Worm (Caenorhabditis elegans): ENCODE data around the gene srx-63.

srx-63 gene

DNA sequence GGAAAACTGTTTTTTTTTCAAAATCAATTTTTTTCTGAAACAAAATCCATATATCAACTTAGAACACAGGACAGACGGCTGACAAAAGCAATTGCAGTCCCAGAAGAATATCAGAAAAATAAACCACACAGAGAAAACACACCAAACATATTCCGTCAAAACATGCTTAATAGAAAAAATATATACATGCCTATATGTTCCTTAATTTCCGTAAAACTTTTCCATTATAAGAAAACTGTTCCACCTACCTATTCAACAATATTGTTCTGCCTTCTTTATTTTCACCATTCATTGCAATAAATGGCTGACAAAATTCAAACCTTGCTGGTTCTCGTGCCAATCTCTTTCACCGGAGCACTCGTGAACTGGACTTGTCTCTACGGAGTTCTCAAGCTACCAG is at the start of gene srx-63:
TSS of gene srx-63 (plus strand) at position 301 of the 400 bp plus-strand sequence.
- TF ChIP-seq ceh-82 (tag; optimal IDR thresholded peaks at IDR 0.05) (no peak), lin-13 (GFP tag; optimal IDR thresholded peaks at IDR 0.05) (no peak), lin-11 (tag; optimal IDR thresholded peaks at IDR 0.05) (no peak), nhr-23 (tag; optimal IDR thresholded peaks at IDR 0.05) (no peak), blmp-1 (tag; optimal IDR thresholded peaks at IDR 0.05; ENCODE audit: insufficient read depth) (no peak), unc-62 (GFP tag; optimal IDR thresholded peaks at IDR 0.05) (no peak), snpc-4 (tag; optimal IDR thresholded peaks at IDR 0.05) (no peak), nhr-11 (tag; optimal IDR thresholded peaks at IDR 0.05) (no peak), lsy-2 (tag; optimal IDR thresholded peaks at IDR 0.05) (no peak), unc-55 (GFP tag; optimal IDR thresholded peaks at IDR 0.05) (no peak), zag-1 (tag; optimal IDR thresholded peaks at IDR 0.05) (no peak), ama-1 (optimal IDR thresholded peaks at IDR 0.05) (no peak), elt-1 (tag; optimal IDR thresholded peaks at IDR 0.05) (no peak), nhr-129 (tag; optimal IDR thresholded peaks at IDR 0.05) (no peak), sma-3 (GFP tag; optimal IDR thresholded peaks at IDR 0.05) (no peak), peb-1 (tag; optimal IDR thresholded peaks at IDR 0.05) (no peak), aly-2 (tag; optimal IDR thresholded peaks at IDR 0.05) (no peak), elt-3 (tag; optimal IDR thresholded peaks at IDR 0.05) (no peak)

DNA sequence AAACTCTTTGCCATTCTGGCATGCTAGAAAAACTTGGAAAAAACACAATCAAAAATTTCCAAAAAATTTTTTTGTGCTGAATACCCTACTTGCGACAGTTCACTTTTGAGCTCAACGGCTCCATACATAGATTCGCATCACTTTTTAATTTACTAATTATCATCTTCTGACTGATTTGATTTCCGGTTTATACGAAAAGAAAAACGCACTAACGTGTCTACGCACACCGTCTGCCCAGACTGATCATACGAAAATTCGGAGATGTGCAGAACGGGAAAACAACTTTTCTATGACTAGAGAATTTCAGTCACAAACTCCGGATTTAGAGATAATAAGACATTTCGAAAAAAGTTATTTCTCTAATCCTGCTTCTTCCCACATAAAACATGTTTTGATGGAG is 46.9 kb upstream of the srx-63 start:
- TF ChIP-seq unc-55 (GFP tag; optimal IDR thresholded peaks at IDR 0.05), result no peak
- TF ChIP-seq F13H6.1 (tag; optimal IDR thresholded peaks at IDR 0.05), result no peak

DNA sequence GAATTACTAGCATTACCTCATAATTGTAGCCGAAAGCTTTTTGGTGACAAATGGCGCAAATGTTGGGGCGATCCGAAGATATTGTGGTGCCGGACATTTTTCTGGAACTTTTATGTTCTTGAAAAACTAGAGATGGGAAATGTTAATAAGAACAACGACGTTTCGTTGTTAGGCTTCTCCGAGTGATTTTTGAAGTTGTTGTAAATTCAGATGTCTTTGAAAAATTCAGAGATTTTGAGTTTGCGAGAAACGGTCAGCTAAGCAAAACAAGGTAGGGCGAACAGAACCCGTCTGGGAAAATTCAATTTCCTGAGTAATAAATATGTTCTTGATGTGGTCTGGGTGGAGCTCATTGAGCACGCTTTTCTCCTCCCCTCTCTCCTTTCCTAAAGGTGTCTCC is 45.3 kb upstream of the srx-63 start, which contains the start of gene nhr-124:
TSS of gene nhr-124 (minus strand) at position 101 of the 400 bp plus-strand sequence.
- TF ChIP-seq aly-2 (tag; optimal IDR thresholded peaks at IDR 0.05), result no peak
- no peak for TF ChIP-seq lin-13 (GFP tag; optimal IDR thresholded peaks at IDR 0.05)
- no peak for TF ChIP-seq snpc-4 (tag; optimal IDR thresholded peaks at IDR 0.05)
- TF ChIP-seq gmeb-1 (tag; optimal IDR thresholded peaks at IDR 0.05), result no peak

DNA sequence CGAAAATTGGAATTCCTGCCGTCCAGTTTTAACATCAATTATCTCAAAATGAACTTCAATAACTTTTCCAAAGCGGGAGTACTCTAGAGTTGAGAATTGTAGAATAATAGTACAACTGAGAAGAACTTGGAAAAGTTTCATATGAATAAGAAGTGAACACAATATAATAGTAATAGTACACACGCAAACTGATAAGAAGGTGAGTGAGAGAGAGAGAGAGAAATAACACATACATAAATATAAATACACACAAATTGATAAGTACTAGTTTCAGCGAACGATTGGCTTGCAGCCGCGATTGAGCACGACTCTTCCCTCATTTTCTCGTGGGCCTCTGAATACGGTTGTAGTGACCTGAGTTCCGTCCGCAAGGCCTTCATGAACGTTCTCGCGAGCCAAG is 42.3 kb upstream of the srx-63 start, which contains the start of gene C17E7.13:
TSS of gene C17E7.13 (minus strand) at position 176 of the 400 bp plus-strand sequence.
- TF ChIP-seq lsy-2 (tag; optimal IDR thresholded peaks at IDR 0.05), result no peak
- TF ChIP-seq nhr-25 (tag; optimal IDR thresholded peaks at IDR 0.05), result no peak
- TF ChIP-seq ztf-11 (tag; optimal IDR thresholded peaks at IDR 0.05), result no peak
- TF ChIP-seq lin-13 (GFP tag; optimal IDR thresholded peaks at IDR 0.05), result no peak
- TF ChIP-seq ceh-16 (tag; optimal IDR thresholded peaks at IDR 0.05), result no peak
- no peak for TF ChIP-seq unc-39 (tag; optimal IDR thresholded peaks at IDR 0.05)
- TF ChIP-seq fos-1 (tag; optimal IDR thresholded peaks at IDR 0.05), result peak; percentile 59
- TF ChIP-seq ZK546.5 (tag; optimal IDR thresholded peaks at IDR 0.05), result no peak

DNA sequence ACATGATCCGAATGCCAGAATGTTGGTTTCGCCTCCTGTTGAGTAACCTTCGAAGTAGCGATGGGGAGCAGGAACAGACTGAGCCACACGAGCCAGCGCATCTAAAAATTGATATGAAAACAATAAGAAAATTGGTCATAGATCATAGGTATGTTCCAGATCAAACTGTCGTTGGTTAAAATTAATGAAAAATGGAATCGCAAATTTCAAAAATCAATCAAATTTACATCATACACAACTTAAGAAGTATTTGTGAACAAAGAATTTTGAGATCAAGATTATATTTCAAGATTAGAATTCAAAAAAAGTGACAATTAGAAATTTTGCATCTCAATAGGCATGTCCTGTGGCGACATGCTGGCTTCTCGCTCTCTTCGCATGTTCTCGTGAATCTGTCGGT is 40.7 kb upstream of the srx-63 start, which contains the start of gene C17E7.9:
TSS of gene C17E7.9 (minus strand) at position 101 of the 400 bp plus-strand sequence.
- TF ChIP-seq blmp-1 (tag; optimal IDR thresholded peaks at IDR 0.05; ENCODE audit: insufficient read depth) (no peak), nhr-23 (tag; optimal IDR thresholded peaks at IDR 0.05) (no peak), C34F6.9 (tag; optimal IDR thresholded peaks at IDR 0.05) (no peak)

DNA sequence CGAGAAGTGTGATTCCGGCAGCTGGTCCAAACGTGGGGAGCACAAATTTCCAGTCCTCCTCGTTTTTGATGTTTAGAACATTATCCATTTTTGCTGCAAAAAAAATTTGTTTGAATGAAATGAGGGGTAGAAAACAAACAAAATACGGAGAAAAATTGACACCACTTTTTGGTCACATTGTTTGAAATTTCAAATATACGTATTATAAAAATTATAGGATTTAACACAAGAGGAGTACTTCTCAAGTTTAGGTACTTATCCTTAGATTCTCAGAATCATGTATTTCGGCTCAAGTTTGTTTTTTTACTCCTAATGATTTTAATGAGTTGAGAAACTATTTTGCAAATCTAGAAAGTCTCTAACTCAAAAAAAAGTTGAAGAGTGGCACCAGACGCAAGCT is 39.5 kb upstream of the srx-63 start, which contains the start of gene C17E7.12:
TSS of gene C17E7.12 (minus strand) at position 101 of the 400 bp plus-strand sequence.
- TF ChIP-seq nhr-25 (tag; optimal IDR thresholded peaks at IDR 0.05), result no peak
- TF ChIP-seq blmp-1 (tag; optimal IDR thresholded peaks at IDR 0.05; ENCODE audit: insufficient read depth), result no peak
- no peak for TF ChIP-seq F13H6.1 (tag; optimal IDR thresholded peaks at IDR 0.05)
- no peak for TF ChIP-seq dmd-4 (tag; optimal IDR thresholded peaks at IDR 0.05)

DNA sequence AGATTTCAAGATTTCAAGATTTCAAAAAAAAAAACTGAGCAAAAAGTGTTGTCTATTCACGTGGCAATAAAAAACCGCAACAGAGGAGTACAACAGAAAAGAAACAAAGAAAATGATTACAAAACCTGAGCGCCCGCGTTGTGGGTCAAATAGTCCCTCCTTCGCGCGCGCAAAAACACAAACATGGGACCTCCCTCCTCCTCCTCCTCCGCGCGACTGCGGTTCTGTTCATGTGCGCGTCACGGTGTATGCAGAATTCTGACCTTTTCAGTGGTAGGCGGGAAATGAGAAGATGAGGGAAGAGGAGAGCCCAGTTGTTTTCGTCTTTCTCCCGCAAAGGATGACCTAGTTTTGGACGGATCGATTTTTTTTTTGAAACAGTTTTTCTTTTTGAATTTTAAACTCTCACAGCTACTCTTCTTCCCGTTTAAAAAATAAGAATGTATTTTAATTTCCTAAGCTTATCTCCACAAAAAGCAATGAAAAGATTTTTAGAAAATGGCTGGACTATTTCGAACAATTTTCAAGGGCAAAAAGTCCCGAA is 39.0 kb upstream of the srx-63 start, which contains the start of gene C17E7.4:
TSS of gene C17E7.4 (plus strand) at position 494 of the 544 bp plus-strand sequence.
- TF ChIP-seq nhr-23 (tag; optimal IDR thresholded peaks at IDR 0.05) (no peak), sma-3 (GFP tag; optimal IDR thresholded peaks at IDR 0.05) (no peak), mdl-1 (tag; optimal IDR thresholded peaks at IDR 0.05) (no peak), crh-2 (tag; optimal IDR thresholded peaks at IDR 0.05) (no peak), alr-1 (tag; optimal IDR thresholded peaks at IDR 0.05) (no peak), elt-1 (tag; optimal IDR thresholded peaks at IDR 0.05) (no peak), gmeb-1 (tag; optimal IDR thresholded peaks at IDR 0.05) (no peak), blmp-1 (tag; optimal IDR thresholded peaks at IDR 0.05; ENCODE audit: insufficient read depth) (no peak), ceh-82 (tag; optimal IDR thresholded peaks at IDR 0.05) (no peak), ztf-1 (GFP tag; conservative IDR thresholded peaks at IDR 0.05) (no peak), nhr-237 (tag; optimal IDR thresholded peaks at IDR 0.05) (no peak), ztf-11 (tag; optimal IDR thresholded peaks at IDR 0.05) (no peak), ama-1 (optimal IDR thresholded peaks at IDR 0.05) (no peak), peb-1 (tag; optimal IDR thresholded peaks at IDR 0.05) (no peak), mbf-1 (tag; optimal IDR thresholded peaks at IDR 0.05) (no peak), Y55F3AM.14 (GFP tag; optimal IDR thresholded peaks at IDR 0.05) (no peak), sma-9 (GFP tag; optimal IDR thresholded peaks at IDR 0.05) (no peak), sma-9 (tag; optimal IDR thresholded peaks at IDR 0.05) (no peak), nhr-25 (tag; optimal IDR thresholded peaks at IDR 0.05) (no peak)
